Fruit fly (Drosophila melanogaster): ENCODE measurements around the gene Srrm1.

dm6 chr3L:13089869-13090268 is 53.2 kb downstream of the Srrm1 start, which contains the start of gene CG11251:
- no peak for TF ChIP-seq CG11723 (GFP tag; optimal IDR thresholded peaks at IDR 0.05)
- TF ChIP-seq psq (GFP tag; optimal IDR thresholded peaks at IDR 0.05) = no peak
- TF ChIP-seq Usf (GFP tag; optimal IDR thresholded peaks at IDR 0.05) = no peak
- no peak for TF ChIP-seq ewg (GFP tag; optimal IDR thresholded peaks at IDR 0.05)
